Fruit fly (Drosophila melanogaster) Kc167 (cell line): ENCODE measurements around the gene MED28.
A peak's percentile ranks its signal among the peaks of the same experiment; 100 is the strongest.

Source experiments
- insv ChIP-seq: fragments of >200 bp; optimal IDR thresholded peaks from 3 replicates; lab custom pipeline; 2018; ENCODE audit warnings: missing external identifiers
- ttk ChIP-seq: sonication (Bioruptor generic); optimal IDR thresholded peaks from 2 replicates; lab custom pipeline; 2017; ENCODE audit warnings: missing external identifiers

Gene MED28

dm6 chr3R:25519465-25520071 lies 42.8 kb downstream of the MED28 start:
- no peak for TF ChIP-seq insv (lab: Kevin White, UChicago)
- peak; percentile 76 for TF ChIP-seq ttk (lab: Kevin White, UChicago)
